Worm (Caenorhabditis elegans): ENCODE data around the gene swt-4.

DNA sequence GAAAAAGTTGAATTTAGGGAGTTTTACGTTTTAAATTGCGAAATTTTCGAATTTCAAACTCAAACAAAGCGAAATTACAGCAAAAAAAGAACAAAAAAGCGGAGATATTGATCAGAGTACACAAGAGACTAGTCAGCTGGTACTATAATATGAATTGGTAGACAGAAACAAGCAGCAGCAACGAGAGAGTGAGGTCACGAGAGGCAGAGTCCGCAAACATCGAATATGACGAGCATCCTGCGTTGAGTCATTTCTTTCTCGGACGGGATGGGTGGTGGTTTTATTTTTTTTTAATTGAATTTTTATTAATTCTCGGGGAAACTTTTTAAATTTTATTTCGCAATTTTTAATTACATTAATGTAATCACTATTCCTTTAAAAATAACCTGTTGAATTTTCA is 29.2 kb downstream of the swt-4 start:
- no peak for TF ChIP-seq ceh-82 (tag; optimal IDR thresholded peaks at IDR 0.05)
- no peak for TF ChIP-seq ZK546.5 (tag; optimal IDR thresholded peaks at IDR 0.05)
- TF ChIP-seq unc-39 (tag; optimal IDR thresholded peaks at IDR 0.05): no peak
- peak; percentile 78 for TF ChIP-seq lin-15B (tag; optimal IDR thresholded peaks at IDR 0.05)

Data from whole organism, L3 larva.